Worm (Caenorhabditis elegans): Measurements from ENCODE around the gene sma-4.

The sma-4 gene

DNA sequence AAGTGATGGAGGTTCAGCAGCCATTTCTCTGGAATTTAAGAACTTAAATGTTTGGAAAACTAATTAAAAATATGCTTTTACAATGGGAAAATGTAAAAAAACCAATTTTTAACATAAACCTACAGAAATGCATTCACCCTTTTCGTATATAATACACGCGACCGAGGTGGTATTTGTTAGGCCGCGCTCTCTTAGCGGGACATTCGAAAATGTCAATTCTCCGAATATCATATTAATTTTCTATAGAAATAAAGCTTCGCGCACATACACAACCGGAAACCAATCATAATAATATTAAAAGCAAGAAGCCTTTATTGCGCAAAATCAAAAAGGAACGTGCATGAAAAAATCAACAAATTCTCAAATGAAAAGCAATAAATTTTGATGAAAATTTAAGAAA is 37.2 kb downstream of the sma-4 start, which contains the start of gene ddx-23 (continued):
- TF ChIP-seq mef-2 (tag; optimal IDR thresholded peaks at IDR 0.05) = no peak
- peak; percentile 24 to 71 for TF ChIP-seq efl-1 (optimal IDR thresholded peaks at IDR 0.05)
- peak; percentile 80 to 97 for TF ChIP-seq efl-1 (GFP tag; optimal IDR thresholded peaks at IDR 0.05 in 1 of 2)
- no peak for TF ChIP-seq efl-3 (GFP tag; optimal IDR thresholded peaks at IDR 0.05)
- TF ChIP-seq elt-2 (tag; optimal IDR thresholded peaks at IDR 0.05) = peak; percentile 19
- peak in 1 of 2 experiments; percentile 46 for TF ChIP-seq ztf-11 (tag; optimal IDR thresholded peaks at IDR 0.05)
- TF ChIP-seq xbp-1 (tag; optimal IDR thresholded peaks at IDR 0.05) = peak; percentile 16
- TF ChIP-seq ceh-8 (GFP tag; optimal IDR thresholded peaks at IDR 0.05) = no peak

DNA sequence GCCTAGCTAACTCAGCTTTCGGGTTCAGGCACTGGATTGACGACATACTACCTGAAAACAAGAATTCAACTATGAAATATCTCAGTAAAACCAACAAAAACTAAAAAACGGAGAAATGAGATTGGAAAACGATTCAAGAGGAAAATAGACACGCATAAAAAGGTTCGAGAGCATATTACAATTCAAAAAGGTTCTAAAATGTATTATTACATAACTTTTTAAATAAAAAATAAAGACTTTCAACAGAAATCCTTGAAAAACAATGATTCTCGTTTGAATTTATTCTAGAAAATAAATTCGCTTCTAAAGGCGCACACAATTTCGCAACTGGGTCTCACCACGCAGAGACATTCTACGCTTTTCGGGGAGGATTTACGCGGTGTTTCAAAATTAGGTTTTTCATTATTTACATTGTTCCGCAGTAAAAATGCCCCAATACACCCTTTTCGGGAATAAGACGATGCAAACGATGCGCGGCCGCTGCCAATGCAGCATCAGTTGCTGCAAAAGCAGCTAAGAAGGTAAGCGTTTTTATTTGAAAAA is 39.7 kb downstream of the sma-4 start, which contains the start of the genes cct-6 and alh-9:
Gene cct-6 (minus strand): TSS at position 51 of the 543 bp plus-strand sequence.
Gene alh-9 (plus strand): TSS at position 382 of the 543 bp plus-strand sequence.
- TF ChIP-seq nhr-28 (tag; optimal IDR thresholded peaks at IDR 0.05) (no peak), fkh-8 (tag; optimal IDR thresholded peaks at IDR 0.05) (peak; percentile 75), unc-86 (tag; optimal IDR thresholded peaks at IDR 0.05) (peak; percentile 69), C16A3.4 (tag; optimal IDR thresholded peaks at IDR 0.05) (peak; percentile 88), elt-3 (tag; optimal IDR thresholded peaks at IDR 0.05) (peak in 3 of 6 experiments; percentile 24 to 92 (median 60)), fkh-4 (tag; optimal IDR thresholded peaks at IDR 0.05; ENCODE audit: borderline replicate concordance) (no peak), skn-1 (tag; optimal IDR thresholded peaks at IDR 0.05) (peak; percentile 84), mep-1 (tag; optimal IDR thresholded peaks at IDR 0.05) (peak; percentile 93), nhr-90 (tag; optimal IDR thresholded peaks at IDR 0.05; ENCODE audit: poor library complexity) (peak; percentile 65), pqm-1 (tag; optimal IDR thresholded peaks at IDR 0.05) (no peak), alr-1 (tag; optimal IDR thresholded peaks at IDR 0.05; ENCODE audit: borderline replicate concordance) (no peak), rnt-1 (tag; optimal IDR thresholded peaks at IDR 0.05) (peak; percentile 81), isw-1 (GFP tag; IDR thresholded peaks at IDR 0.05) (peak; percentile 81), lin-15B (tag; optimal IDR thresholded peaks at IDR 0.05) (peak; percentile 73), fos-1 (tag; optimal IDR thresholded peaks at IDR 0.05) (peak; percentile 62), ztf-11 (tag; optimal IDR thresholded peaks at IDR 0.05) (peak in 1 of 2 experiments; percentile 8), egl-13 (tag; optimal IDR thresholded peaks at IDR 0.05) (peak; percentile 42), sox-4 (tag; optimal IDR thresholded peaks at IDR 0.05) (no peak), efl-3 (GFP tag; optimal IDR thresholded peaks at IDR 0.05) (no peak), unc-62 (GFP tag; optimal IDR thresholded peaks at IDR 0.05) (no peak), Y116A8C.19 (tag; optimal IDR thresholded peaks at IDR 0.05; ENCODE audit: borderline replicate concordance) (no peak), dsc-1 (tag; optimal IDR thresholded peaks at IDR 0.05) (peak; percentile 59), lin-14 (GFP tag; optimal IDR thresholded peaks at IDR 0.05) (peak; percentile 79), unc-98 (GFP tag; IDR thresholded peaks at IDR 0.05) (no peak), tlp-1 (tag; optimal IDR thresholded peaks at IDR 0.05) (no peak), ceh-90 (tag; optimal IDR thresholded peaks at IDR 0.05) (peak; percentile 7), hpl-2 (GFP tag; optimal IDR thresholded peaks at IDR 0.05) (no peak), snu-23 (GFP tag; optimal IDR thresholded peaks at IDR 0.05) (peak; percentile 89), ets-5 (GFP tag; IDR thresholded peaks at IDR 0.05) (no peak), C04F5.9 (tag; optimal IDR thresholded peaks at IDR 0.05) (peak; percentile 26), nhr-12 (tag; optimal IDR thresholded peaks at IDR 0.05) (no peak), sptf-1 (tag; optimal IDR thresholded peaks at IDR 0.05) (no peak), aha-1 (tag; optimal IDR thresholded peaks at IDR 0.05) (no peak), fkh-10 (GFP tag; optimal IDR thresholded peaks at IDR 0.05) (peak; percentile 28), hlh-4 (tag; optimal IDR thresholded peaks at IDR 0.05) (no peak), lsy-2 (tag; optimal IDR thresholded peaks at IDR 0.05) (peak; percentile 86 to 95), lin-39 (tag; optimal IDR thresholded peaks at IDR 0.05) (peak; percentile 33), hlh-17 (GFP tag; optimal IDR thresholded peaks at IDR 0.05; ENCODE audit: borderline replicate concordance) (no peak), zag-1 (tag; optimal IDR thresholded peaks at IDR 0.05) (no peak), blmp-1 (tag; optimal IDR thresholded peaks at IDR 0.05) (peak; percentile 87), unc-30 (tag; optimal IDR thresholded peaks at IDR 0.05) (no peak), pax-3 (tag; optimal IDR thresholded peaks at IDR 0.05) (no peak), mef-2 (tag; optimal IDR thresholded peaks at IDR 0.05) (no peak), snpc-4 (tag; optimal IDR thresholded peaks at IDR 0.05) (peak; percentile 51), nhr-20 (tag; optimal IDR thresholded peaks at IDR 0.05) (peak; percentile 84), C34B4.2 (tag; optimal IDR thresholded peaks at IDR 0.05) (no peak)
